Fruit fly (Drosophila melanogaster) whole organism, adult: ENCODE measurements around the gene cyst.

Experiments
- CG5204 ChIP-seq: fragments of 200-800 bp; sonication (Bioruptor generic); optimal IDR thresholded peaks from 2 replicates; lab custom pipeline; 2016; ENCODE audit warnings: missing biosample characterization, missing genetic modification characterization
- Mnt ChIP-seq: fragments of 200-800 bp; sonication (Bioruptor generic); optimal IDR thresholded peaks from 2 replicates; lab custom pipeline; 2016; ENCODE audit warnings: missing biosample characterization, mild to moderate bottlenecking, missing genetic modification characterization
- cnc ChIP-seq, 2 experiments: fragments of >200 bp; optimal IDR thresholded peaks; 2 replicates each; lab custom pipeline; 2017
- pad ChIP-seq: fragments of 200-800 bp; sonication (Bioruptor generic); optimal IDR thresholded peaks from 3 replicates; lab custom pipeline; 2017; ENCODE audit warnings: missing biosample characterization, missing genetic modification characterization, mild to moderate bottlenecking, moderate library complexity, missing genetic modification reagents
- toe ChIP-seq: fragments of 200-800 bp; sonication (Bioruptor generic); optimal IDR thresholded peaks from 2 replicates; lab custom pipeline; 2016; ENCODE audit warnings: missing biosample characterization, missing genetic modification characterization

DNA sequence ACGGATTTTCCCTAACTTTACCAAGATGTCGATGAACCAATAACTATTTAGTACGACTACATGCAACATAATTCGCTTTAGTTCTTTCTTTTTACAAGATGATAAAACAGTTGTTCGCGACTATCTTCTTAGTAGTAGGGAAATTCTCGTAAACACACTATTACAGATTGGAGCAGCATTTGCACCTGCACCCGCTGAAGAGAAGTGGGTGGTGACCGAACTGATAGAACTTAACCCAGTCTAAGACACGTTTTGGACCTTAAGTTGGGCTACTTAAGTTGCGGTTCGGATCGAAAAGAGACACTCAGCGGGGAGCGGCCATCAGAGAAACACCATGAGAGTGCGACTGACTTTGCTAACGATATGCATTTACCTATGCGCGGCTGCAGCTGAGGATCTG, 21.4 kb downstream of the cyst start, which contains the start of gene CG13083:
- TF ChIP-seq toe (no peak), Mnt (no peak), pad (GFP tag; lab: Kevin White, UChicago) (no peak), CG5204 (no peak), cnc (optimal IDR thresholded peaks at IDR 0.05; lab: Kevin White, UChicago) (no peak)
